Worm (Caenorhabditis elegans) whole organism, L1 larva: ENCODE data around the gene srh-127.

Source experiments
- C04F5.9 ChIP-seq: sonication (generic microtip); optimal IDR thresholded peaks from 2 replicates; lab custom pipeline; 2016; ENCODE audit warnings: missing genetic modification characterization, missing compliant biosample characterization
- F16B12.6 ChIP-seq: fragments of 150-350 bp; optimal IDR thresholded peaks from 2 replicates; lab custom pipeline; 2014; ENCODE audit warnings: missing biosample characterization, missing genetic modification characterization
- aly-2 ChIP-seq: fragments of 150-350 bp; optimal IDR thresholded peaks from 2 replicates; lab custom pipeline; 2014; ENCODE audit warnings: missing biosample characterization, missing genetic modification characterization
- ama-1 ChIP-seq: fragments of 150-350 bp; optimal IDR thresholded peaks from 2 replicates; lab custom pipeline; 2014
- ceh-82 ChIP-seq, 3 experiments: fragments of 150-350 bp in 1 of 3; sonication (generic microtip) in 2 of 3; optimal IDR thresholded peaks; 2 replicates each; lab custom pipeline; 2014 to 2017; ENCODE audit warnings: missing biosample characterization in 3 of 3, missing genetic modification characterization in 3 of 3
- ceh-88 ChIP-seq: fragments of 200-800 bp; sonication (Bioruptor generic); IDR thresholded peaks from 2 replicates; pipeline ENCODE4 v1.3.6; 2022; ENCODE audit warnings: missing genetic modification characterization, missing compliant biosample characterization
- efl-1 ChIP-seq, 4 experiments: fragments of 150-350 bp; optimal IDR thresholded peaks in 3 of 4; peaks in 1 of 4; 1 replicate in 1 of 4; 2 replicates in 3 of 4; lab custom pipeline; 2014; ENCODE audit warnings: missing biosample characterization in 2 of 4, missing genetic modification characterization in 2 of 4, missing genetic modification reagents in 2 of 4
- egl-27 ChIP-seq, 2 experiments: fragments of 150-350 bp in 1 of 2; sonication (generic microtip); optimal IDR thresholded peaks; 3 replicates each; lab custom pipeline; 2017 to 2018; ENCODE audit warnings: missing biosample characterization in 2 of 2, missing genetic modification characterization in 2 of 2, missing genetic modification reagents in 2 of 2
- elt-3 ChIP-seq, 6 experiments: fragments of 150-350 bp in 1 of 6; sonication (generic microtip); optimal IDR thresholded peaks; 2 replicates each; lab custom pipeline; 2017 to 2018; ENCODE audit warnings: missing biosample characterization in 6 of 6, missing genetic modification characterization in 6 of 6, inconsistent platforms in 1 of 6
- fkh-10 ChIP-seq: sonication (generic microtip); optimal IDR thresholded peaks from 2 replicates; lab custom pipeline; 2017; ENCODE audit warnings: missing biosample characterization, missing genetic modification reagents, missing genetic modification characterization
- fkh-4 ChIP-seq: sonication (generic microtip); optimal IDR thresholded peaks from 2 replicates; lab custom pipeline; 2016; ENCODE audit warnings: missing compliant biosample characterization, missing genetic modification characterization, borderline replicate concordance
- hlh-17 ChIP-seq: fragments of 200-800 bp; sonication (Bioruptor generic); optimal IDR thresholded peaks from 2 replicates; lab custom pipeline; 2018; ENCODE audit warnings: missing genetic modification characterization, mild to moderate bottlenecking, missing compliant biosample characterization, moderate library complexity, borderline replicate concordance
- irx-1 ChIP-seq: sonication (generic microtip); optimal IDR thresholded peaks from 2 replicates; lab custom pipeline; 2016; ENCODE audit warnings: missing genetic modification characterization, missing compliant biosample characterization
- lin-14 ChIP-seq: fragments of 200-800 bp; sonication (Bioruptor generic); optimal IDR thresholded peaks from 2 replicates; lab custom pipeline; 2018; ENCODE audit warnings: mild to moderate bottlenecking, missing genetic modification characterization, moderate library complexity, missing compliant biosample characterization
- lin-39 ChIP-seq: fragments of 150-350 bp; optimal IDR thresholded peaks from 2 replicates; lab custom pipeline; 2014; ENCODE audit warnings: missing biosample characterization, missing genetic modification reagents, missing genetic modification characterization
- mab-9 ChIP-seq: fragments of 200-800 bp; sonication (Bioruptor generic); IDR thresholded peaks from 2 replicates; pipeline ENCODE4 v1.3.6; 2022; ENCODE audit warnings: missing genetic modification reagents, missing genetic modification characterization, missing compliant biosample characterization
- mep-1 ChIP-seq: fragments of 150-350 bp; optimal IDR thresholded peaks from 2 replicates; lab custom pipeline; 2014; ENCODE audit warnings: missing biosample characterization, missing genetic modification characterization
- nhr-19 ChIP-seq: fragments of 200-800 bp; sonication (Bioruptor generic); conservative IDR thresholded peaks from 2 replicates; pipeline ENCODE4 v1.3.6; 2022; ENCODE audit warnings: missing genetic modification characterization, missing compliant biosample characterization
- nhr-20 ChIP-seq: sonication (generic microtip); optimal IDR thresholded peaks from 2 replicates; lab custom pipeline; 2016; ENCODE audit warnings: mild to moderate bottlenecking, missing genetic modification characterization, missing compliant biosample characterization
- nhr-237 ChIP-seq: fragments of 150-350 bp; optimal IDR thresholded peaks from 2 replicates; lab custom pipeline; 2014; ENCODE audit warnings: missing biosample characterization, missing genetic modification characterization
- nhr-28 ChIP-seq: fragments of 150-350 bp; optimal IDR thresholded peaks from 2 replicates; lab custom pipeline; 2014; ENCODE audit warnings: missing biosample characterization, missing genetic modification characterization
- nhr-47 ChIP-seq: sonication (generic microtip); optimal IDR thresholded peaks from 2 replicates; lab custom pipeline; 2016; ENCODE audit warnings: mild to moderate bottlenecking, missing genetic modification characterization, moderate library complexity, missing compliant biosample characterization
- nhr-71 ChIP-seq: sonication (generic microtip); optimal IDR thresholded peaks from 2 replicates; lab custom pipeline; 2016; ENCODE audit warnings: mild to moderate bottlenecking, missing genetic modification characterization, moderate library complexity, missing compliant biosample characterization
- nhr-85 ChIP-seq: sonication (generic microtip); peaks from one replicate; lab custom pipeline; 2016; ENCODE audit warnings: missing genetic modification characterization, inconsistent platforms, missing compliant biosample characterization
- pag-3 ChIP-seq: sonication (generic microtip); optimal IDR thresholded peaks from 2 replicates; lab custom pipeline; 2017; ENCODE audit warnings: missing genetic modification characterization, mild to moderate bottlenecking, missing compliant biosample characterization, antibody characterized with exemption, borderline replicate concordance; ENCODE audit not compliant: insufficient read depth
- pax-3 ChIP-seq: fragments of 200-800 bp; sonication (Bioruptor generic); optimal IDR thresholded peaks from 2 replicates; lab custom pipeline; 2018; ENCODE audit warnings: mild to moderate bottlenecking, missing genetic modification characterization, moderate library complexity, missing compliant biosample characterization
- skn-1 ChIP-seq: fragments of 150-350 bp; optimal IDR thresholded peaks from 2 replicates; lab custom pipeline; 2014; ENCODE audit warnings: missing biosample characterization, missing genetic modification characterization
- sup-37 ChIP-seq: fragments of 200-800 bp; sonication (Bioruptor generic); optimal IDR thresholded peaks from 2 replicates; lab custom pipeline; 2018; ENCODE audit warnings: mild to moderate bottlenecking, missing genetic modification characterization, missing compliant biosample characterization
- tbx-2 ChIP-seq: sonication (generic microtip); optimal IDR thresholded peaks from 2 replicates; lab custom pipeline; 2016; ENCODE audit warnings: missing genetic modification characterization, missing compliant biosample characterization
- unc-30 ChIP-seq: sonication (generic microtip); optimal IDR thresholded peaks from 2 replicates; lab custom pipeline; 2017; ENCODE audit warnings: missing biosample characterization, missing genetic modification characterization
- vab-15 ChIP-seq: sonication (generic microtip); optimal IDR thresholded peaks from 2 replicates; lab custom pipeline; 2017; ENCODE audit warnings: missing genotype, mild to moderate bottlenecking, missing genetic modification characterization, missing compliant biosample characterization

Gene srh-127

DNA sequence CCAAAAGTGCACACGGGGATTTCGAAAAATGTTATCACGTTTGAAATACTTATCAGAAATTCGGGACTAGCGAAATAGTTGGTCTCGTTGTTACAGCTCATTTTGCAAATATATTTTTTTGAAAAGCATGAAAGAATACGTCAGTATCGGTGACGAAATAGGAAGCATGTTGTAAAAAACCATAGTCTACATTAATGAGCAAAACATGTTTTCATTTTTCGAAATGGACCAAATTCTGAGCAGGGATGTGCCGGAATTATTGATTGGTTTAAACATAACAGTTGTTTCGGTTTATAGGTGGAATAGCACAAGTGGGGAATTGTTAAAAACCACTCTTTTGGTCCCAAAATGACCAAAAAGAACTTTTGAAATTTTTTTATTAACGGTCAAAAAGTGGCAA, 41.0 kb downstream of the srh-127 start, which contains the start of gene srh-247 (continued):
- TF ChIP-seq ceh-82 (tag; optimal IDR thresholded peaks at IDR 0.05; lab: Kevin White, UChicago), result no peak
- TF ChIP-seq skn-1 (tag; lab: Kevin White, UChicago), result no peak

ce11 chrV:2938497-2938896, 45.4 kb downstream of the srh-127 start, which contains the start of gene srw-141:
TSS of gene srw-141 (minus strand) at chrV:2938597.
- no peak for TF ChIP-seq elt-3 (tag; optimal IDR thresholded peaks at IDR 0.05; lab: Kevin White, UChicago)
- TF ChIP-seq ceh-88 (GFP tag; lab: Robert Waterston, UW), result no peak
- no peak for TF ChIP-seq nhr-28 (tag; lab: Kevin White, UChicago)
- no peak for TF ChIP-seq pag-3
- TF ChIP-seq sup-37 (GFP tag; lab: Kevin White, UChicago), result no peak
- no peak for TF ChIP-seq egl-27 (tag; optimal IDR thresholded peaks at IDR 0.05; lab: Kevin White, UChicago)
- TF ChIP-seq lin-14 (GFP tag; lab: Kevin White, UChicago), result no peak
- no peak for TF ChIP-seq lin-39 (tag; lab: Kevin White, UChicago)
- no peak for TF ChIP-seq unc-30 (tag; lab: Kevin White, UChicago)
- TF ChIP-seq ama-1 (lab: Kevin White, UChicago), result no peak
- TF ChIP-seq mep-1 (tag; lab: Kevin White, UChicago), result no peak
- TF ChIP-seq, all 84 proteins: peak for 0

- TF ChIP-seq ama-1 (lab: Kevin White, UChicago) (no peak), efl-1 (optimal IDR thresholded peaks at IDR 0.05; lab: Kevin White, UChicago) (no peak), efl-1 (GFP tag; optimal IDR thresholded peaks at IDR 0.05 in 1 of 2; lab: Kevin White, UChicago) (peak in 1 of 2 experiments; percentile 23)
Measured at ce11 chrV:2941405-2941804, 48.3 kb downstream of the srh-127 start, which contains the start of gene srw-143. TSS of gene srw-143 (minus strand) at chrV:2941505.

- TF ChIP-seq nhr-19, result no peak
- TF ChIP-seq fkh-10, result no peak
- TF ChIP-seq aly-2, result no peak
- no peak for TF ChIP-seq mab-9 (GFP tag; lab: Robert Waterston, UW)
- TF ChIP-seq nhr-85 (tag; lab: Kevin White, UChicago), result no peak
- TF ChIP-seq nhr-20, result no peak
- TF ChIP-seq pax-3, result no peak
- TF ChIP-seq nhr-71 (tag; lab: Kevin White, UChicago), result no peak
- no peak for TF ChIP-seq irx-1 (tag; lab: Kevin White, UChicago)
- no peak for TF ChIP-seq efl-1 (optimal IDR thresholded peaks at IDR 0.05; lab: Kevin White, UChicago)
- TF ChIP-seq efl-1 (GFP tag; optimal IDR thresholded peaks at IDR 0.05 in 1 of 2; lab: Kevin White, UChicago), result no peak
- TF ChIP-seq nhr-47 (tag; lab: Kevin White, UChicago), result no peak
- TF ChIP-seq ceh-88 (GFP tag; lab: Robert Waterston, UW), result no peak
- TF ChIP-seq vab-15 (tag; lab: Kevin White, UChicago), result no peak
- TF ChIP-seq fkh-4 (tag; lab: Kevin White, UChicago), result no peak
- TF ChIP-seq tbx-2 (tag; lab: Kevin White, UChicago), result no peak
- no peak for TF ChIP-seq F16B12.6
- no peak for TF ChIP-seq lin-14 (GFP tag; lab: Kevin White, UChicago)
- no peak for TF ChIP-seq hlh-17 (GFP tag; lab: Kevin White, UChicago)
Measured at ce11 chrV:2942247-2942646, 49.2 kb downstream of the srh-127 start.

DNA sequence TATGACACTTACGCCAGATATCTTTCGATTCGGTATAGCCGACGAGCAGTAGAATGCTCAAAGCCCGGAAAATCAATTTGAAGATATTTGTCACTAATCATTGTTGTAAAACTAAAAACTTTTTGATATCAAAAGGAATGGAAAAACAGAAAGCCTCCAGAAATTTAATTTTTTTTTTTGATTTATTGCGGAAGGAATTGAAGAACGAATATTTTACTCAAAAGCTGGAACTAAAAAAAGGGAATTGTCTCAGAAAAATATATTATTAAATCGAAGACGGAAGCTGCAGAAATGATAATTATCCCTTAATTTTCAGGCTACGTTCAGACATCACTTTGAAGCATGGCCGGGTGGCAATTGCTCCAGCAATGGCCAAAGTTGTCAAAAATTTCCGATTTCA, 50.8 kb downstream of the srh-127 start, which contains the start of gene srw-137:
Gene srw-137, minus strand, starts transcription at position 101 of the 400 bp plus-strand sequence.
- TF ChIP-seq fkh-4 (tag; lab: Kevin White, UChicago), result no peak
- no peak for TF ChIP-seq C04F5.9 (tag; lab: Kevin White, UChicago)
- no peak for TF ChIP-seq nhr-237 (tag; lab: Kevin White, UChicago)
- TF ChIP-seq, all 84 proteins: peak for 0
